Worm (Caenorhabditis elegans) whole organism, L2 larva: ENCODE data around the gene rde-4.
"Not testable (repeated sequence)": the region's sequence is repeated elsewhere in the genome, so short reads cannot be mapped to it uniquely, and the experiment has no call there.

Experiments used
- C34F6.9 ChIP-seq: fragments of 150-350 bp; optimal IDR thresholded peaks from 2 replicates; lab custom pipeline; 2014; ENCODE audit warnings: missing biosample characterization, missing genetic modification characterization
- F13H6.1 ChIP-seq: sonication (generic microtip); optimal IDR thresholded peaks from 2 replicates; lab custom pipeline; 2016; ENCODE audit warnings: missing genetic modification characterization, missing compliant biosample characterization
- R02D3.7 ChIP-seq: fragments of 150-350 bp; optimal IDR thresholded peaks from 2 replicates; lab custom pipeline; 2014; ENCODE audit warnings: missing biosample characterization, missing genetic modification characterization
- Y55F3AM.14 ChIP-seq: fragments of 200-800 bp; sonication (Bioruptor generic); optimal IDR thresholded peaks from 2 replicates; lab custom pipeline; 2018; ENCODE audit warnings: mild to moderate bottlenecking, missing genetic modification characterization, missing compliant biosample characterization
- ZK546.5 ChIP-seq: sonication (generic microtip); optimal IDR thresholded peaks from 2 replicates; lab custom pipeline; 2017; ENCODE audit warnings: missing biosample characterization, missing genetic modification characterization
- alr-1 ChIP-seq: fragments of 150-350 bp; optimal IDR thresholded peaks from 2 replicates; lab custom pipeline; 2014; ENCODE audit warnings: missing biosample characterization, missing genetic modification characterization
- aly-2 ChIP-seq: fragments of 150-350 bp; optimal IDR thresholded peaks from 2 replicates; lab custom pipeline; 2014; ENCODE audit warnings: missing biosample characterization, missing genetic modification characterization
- ama-1 ChIP-seq: fragments of 150-350 bp; optimal IDR thresholded peaks from 2 replicates; lab custom pipeline; 2018; ENCODE audit warnings: inconsistent platforms
- blmp-1 ChIP-seq: sonication (generic microtip); optimal IDR thresholded peaks from 2 replicates; lab custom pipeline; 2017; ENCODE audit warnings: missing genetic modification characterization, mild to moderate bottlenecking, missing compliant biosample characterization, antibody characterized with exemption, moderate library complexity; ENCODE audit not compliant: insufficient read depth
- ceh-16 ChIP-seq: fragments of 150-350 bp; optimal IDR thresholded peaks from 2 replicates; lab custom pipeline; 2014; ENCODE audit warnings: missing biosample characterization, missing genetic modification characterization
- ceh-82 ChIP-seq: fragments of 150-350 bp; optimal IDR thresholded peaks from 2 replicates; lab custom pipeline; 2014; ENCODE audit warnings: missing biosample characterization, missing genetic modification characterization
- crh-2 ChIP-seq: sonication (generic microtip); optimal IDR thresholded peaks from 2 replicates; lab custom pipeline; 2017; ENCODE audit warnings: missing biosample characterization, missing genetic modification characterization
- dmd-4 ChIP-seq: sonication (generic microtip); optimal IDR thresholded peaks from 2 replicates; lab custom pipeline; 2017; ENCODE audit warnings: missing biosample characterization, missing genetic modification characterization
- egl-27 ChIP-seq: sonication (generic microtip); optimal IDR thresholded peaks from 3 replicates; lab custom pipeline; 2017; ENCODE audit warnings: missing biosample characterization, missing genetic modification reagents, missing genetic modification characterization
- elt-1 ChIP-seq: fragments of 150-350 bp; optimal IDR thresholded peaks from 2 replicates; lab custom pipeline; 2014; ENCODE audit warnings: missing biosample characterization, missing genetic modification characterization
- elt-3 ChIP-seq: sonication (generic microtip); optimal IDR thresholded peaks from 2 replicates; lab custom pipeline; 2017; ENCODE audit warnings: missing biosample characterization, missing genetic modification characterization
- gmeb-1 ChIP-seq: fragments of 150-350 bp; optimal IDR thresholded peaks from 2 replicates; lab custom pipeline; 2014; ENCODE audit warnings: missing biosample characterization, missing genetic modification characterization
- lin-11 ChIP-seq: fragments of 150-350 bp; sonication (generic microtip); optimal IDR thresholded peaks from 2 replicates; lab custom pipeline; 2014; ENCODE audit warnings: missing biosample characterization, missing genetic modification characterization, inconsistent platforms, mixed read lengths
- lin-13 ChIP-seq: fragments of 150-350 bp; optimal IDR thresholded peaks from 2 replicates; lab custom pipeline; 2014; ENCODE audit warnings: missing biosample characterization, missing genetic modification reagents, missing genetic modification characterization
- lin-39 ChIP-seq: fragments of 150-350 bp; optimal IDR thresholded peaks from 2 replicates; lab custom pipeline; 2014; ENCODE audit warnings: missing biosample characterization, missing genetic modification reagents, missing genetic modification characterization
- lsy-2 ChIP-seq, 2 experiments: fragments of 150-350 bp in 1 of 2; sonication (generic microtip) in 1 of 2; optimal IDR thresholded peaks; 2 replicates each; lab custom pipeline; 2014 to 2017; ENCODE audit warnings: missing biosample characterization in 2 of 2, missing genetic modification characterization in 2 of 2
- mab-5 ChIP-seq: fragments of 150-350 bp; optimal IDR thresholded peaks from 2 replicates; lab custom pipeline; 2014; ENCODE audit warnings: missing biosample characterization, missing genetic modification characterization
- mbf-1 ChIP-seq: sonication (generic microtip); optimal IDR thresholded peaks from 2 replicates; lab custom pipeline; 2017; ENCODE audit warnings: missing biosample characterization, missing genetic modification characterization
- mdl-1 ChIP-seq, 2 experiments: fragments of 150-350 bp in 1 of 2; sonication (generic microtip) in 1 of 2; optimal IDR thresholded peaks; 2 replicates each; lab custom pipeline; 2017; ENCODE audit warnings: missing biosample characterization in 2 of 2, missing genetic modification characterization in 2 of 2
- nhr-10 ChIP-seq: sonication (generic microtip); optimal IDR thresholded peaks from 2 replicates; lab custom pipeline; 2017; ENCODE audit warnings: missing biosample characterization, missing genetic modification characterization
- nhr-11 ChIP-seq: fragments of 150-350 bp; optimal IDR thresholded peaks from 2 replicates; lab custom pipeline; 2014; ENCODE audit warnings: missing biosample characterization, missing genetic modification characterization
- nhr-12 ChIP-seq: fragments of 150-350 bp; optimal IDR thresholded peaks from 2 replicates; lab custom pipeline; 2014; ENCODE audit warnings: missing biosample characterization, missing genetic modification characterization
- nhr-129 ChIP-seq: fragments of 150-350 bp; optimal IDR thresholded peaks from 2 replicates; lab custom pipeline; 2014; ENCODE audit warnings: missing biosample characterization, missing genetic modification characterization
- nhr-21 ChIP-seq: fragments of 150-350 bp; optimal IDR thresholded peaks from 2 replicates; lab custom pipeline; 2014; ENCODE audit warnings: missing biosample characterization, missing genetic modification characterization
- nhr-23 ChIP-seq: fragments of 150-350 bp; optimal IDR thresholded peaks from 2 replicates; lab custom pipeline; 2014; ENCODE audit warnings: missing biosample characterization, missing genetic modification reagents, missing genetic modification characterization
- nhr-237 ChIP-seq: fragments of 150-350 bp; optimal IDR thresholded peaks from 2 replicates; lab custom pipeline; 2014; ENCODE audit warnings: missing biosample characterization, missing genetic modification characterization
- nhr-25 ChIP-seq: fragments of 150-350 bp; sonication (generic microtip); optimal IDR thresholded peaks from 3 replicates; lab custom pipeline; 2014; ENCODE audit warnings: missing biosample characterization, missing genetic modification characterization
- nhr-6 ChIP-seq: fragments of 150-350 bp; optimal IDR thresholded peaks from 2 replicates; lab custom pipeline; 2014; ENCODE audit warnings: missing biosample characterization, missing genetic modification characterization
- nhr-77 ChIP-seq: fragments of 150-350 bp; optimal IDR thresholded peaks from 2 replicates; lab custom pipeline; 2014; ENCODE audit warnings: missing biosample characterization, missing genetic modification characterization
- peb-1 ChIP-seq: fragments of 150-350 bp; optimal IDR thresholded peaks from 2 replicates; lab custom pipeline; 2014; ENCODE audit warnings: missing biosample characterization, missing genetic modification characterization
- sem-4 ChIP-seq: fragments of 150-350 bp; optimal IDR thresholded peaks from 2 replicates; lab custom pipeline; 2014; ENCODE audit warnings: missing biosample characterization, missing genetic modification reagents, missing genetic modification characterization
- skn-1 ChIP-seq: sonication (generic microtip); optimal IDR thresholded peaks from 2 replicates; lab custom pipeline; 2017; ENCODE audit warnings: missing biosample characterization, missing genetic modification characterization
- sma-9 ChIP-seq, 2 experiments: fragments of 150-350 bp in 1 of 2; sonication (generic microtip) in 1 of 2; optimal IDR thresholded peaks; 2 replicates each; lab custom pipeline; 2014 to 2016; ENCODE audit warnings: missing genetic modification characterization in 2 of 2, mild to moderate bottlenecking in 1 of 2, missing biosample characterization in 1 of 2, missing compliant biosample characterization in 1 of 2, missing genetic modification reagents in 1 of 2, moderate library complexity in 1 of 2
- snpc-4 ChIP-seq: fragments of 150-350 bp; optimal IDR thresholded peaks from 2 replicates; lab custom pipeline; 2014; ENCODE audit warnings: missing biosample characterization, missing genetic modification characterization
- unc-39 ChIP-seq: fragments of 150-350 bp; optimal IDR thresholded peaks from 2 replicates; lab custom pipeline; 2014; ENCODE audit warnings: missing biosample characterization, missing genetic modification characterization
- unc-55 ChIP-seq: fragments of 150-350 bp; sonication (generic microtip); optimal IDR thresholded peaks from 3 replicates; lab custom pipeline; 2014; ENCODE audit warnings: missing biosample characterization, missing genetic modification reagents, missing genetic modification characterization
- unc-62 ChIP-seq: fragments of 150-350 bp; optimal IDR thresholded peaks from 2 replicates; lab custom pipeline; 2014; ENCODE audit warnings: missing biosample characterization, missing genetic modification reagents, missing genetic modification characterization
- zag-1 ChIP-seq: fragments of 150-350 bp; optimal IDR thresholded peaks from 2 replicates; lab custom pipeline; 2014; ENCODE audit warnings: missing biosample characterization, missing genetic modification characterization
- ztf-1 ChIP-seq: fragments of 200-800 bp; sonication (Bioruptor generic); conservative IDR thresholded peaks from 2 replicates; pipeline ENCODE4 v1.3.6; 2022; ENCODE audit warnings: missing genetic modification characterization, missing compliant biosample characterization
- ztf-11 ChIP-seq: sonication (generic microtip); optimal IDR thresholded peaks from 2 replicates; lab custom pipeline; 2017; ENCODE audit warnings: missing biosample characterization, missing genetic modification characterization
- ztf-4 ChIP-seq: fragments of 150-350 bp; optimal IDR thresholded peaks from 2 replicates; lab custom pipeline; 2014; ENCODE audit warnings: missing biosample characterization, missing genetic modification characterization

Gene rde-4

ce11 chrIII:10231641-10232040 lies 13.2 kb upstream of the rde-4 start:
- no peak for TF ChIP-seq skn-1 (tag; lab: Kevin White, UChicago)
- TF ChIP-seq mab-5, result no peak
- no peak for TF ChIP-seq aly-2 (tag; lab: Kevin White, UChicago)
- no peak for TF ChIP-seq ceh-82 (tag; lab: Kevin White, UChicago)
- TF ChIP-seq nhr-21 (tag; lab: Kevin White, UChicago), result no peak
- no peak for TF ChIP-seq sem-4 (tag; lab: Kevin White, UChicago)
- TF ChIP-seq ceh-16 (tag; lab: Kevin White, UChicago), result no peak
- TF ChIP-seq F13H6.1, result no peak
- TF ChIP-seq crh-2 (tag; lab: Kevin White, UChicago), result no peak
- TF ChIP-seq alr-1, result no peak
- TF ChIP-seq snpc-4, result no peak
- TF ChIP-seq unc-62 (GFP tag; lab: Kevin White, UChicago), result no peak
- TF ChIP-seq ztf-1, result no peak
- no peak for TF ChIP-seq nhr-129 (tag; lab: Kevin White, UChicago)
- TF ChIP-seq ztf-11 (tag; lab: Kevin White, UChicago), result no peak
- TF ChIP-seq zag-1 (tag; lab: Kevin White, UChicago), result no peak
- no peak for TF ChIP-seq peb-1
- no peak for TF ChIP-seq gmeb-1 (tag; lab: Kevin White, UChicago)
- no peak for TF ChIP-seq lin-11 (tag; lab: Kevin White, UChicago)
- TF ChIP-seq, all 48 proteins: peak for 0

- TF ChIP-seq ztf-1; unc-39 (tag; lab: Kevin White, UChicago); snpc-4: not testable (repeated sequence)
These were observed 3.4 kb upstream of the rde-4 start, which contains the start of gene Y70G10A.4 for ce11 chrIII:10221860-10222259. Y70G10A.4 (plus strand) TSS chrIII:10222160.

DNA sequence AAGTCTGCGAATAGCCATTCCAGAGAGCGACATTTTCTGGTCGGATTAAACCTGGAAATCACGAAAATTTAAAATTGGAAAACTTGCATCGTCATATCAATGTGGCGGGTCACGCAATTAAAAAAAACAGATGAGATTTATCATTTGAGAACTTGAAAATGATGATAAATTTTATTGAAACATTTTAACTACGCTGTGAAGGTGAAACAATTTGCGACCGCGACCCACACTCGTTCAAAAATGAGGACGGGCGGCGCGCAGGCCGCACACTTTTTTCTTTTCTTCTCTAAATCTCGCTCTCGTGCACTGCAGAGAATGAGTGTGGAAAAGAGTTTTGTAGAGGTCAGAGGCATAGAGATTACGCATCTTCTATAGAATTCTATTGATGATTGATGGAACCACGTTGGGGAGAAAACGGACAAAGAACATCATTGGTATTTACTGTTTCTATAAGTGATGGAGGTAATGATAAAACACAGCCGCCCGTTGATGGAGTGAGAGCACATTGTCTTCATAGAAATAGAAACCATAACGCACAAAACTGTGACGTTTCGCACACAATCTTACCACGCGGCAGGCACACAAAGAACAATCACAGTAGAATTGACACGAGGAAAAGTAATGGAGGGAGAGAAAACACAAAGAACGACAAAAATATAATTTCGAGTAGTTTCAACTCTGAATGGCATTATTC lies 1.7 kb downstream of the rde-4 start, which contains the start of gene cts-1:
cts-1 (minus strand) TSS at position 51 of the 694 bp plus-strand sequence.
- TF ChIP-seq sem-4 (tag; lab: Kevin White, UChicago), result peak; percentile 41
- no peak for TF ChIP-seq mbf-1
- TF ChIP-seq egl-27 (tag; lab: Kevin White, UChicago), result no peak
- TF ChIP-seq ztf-4 (tag; lab: Kevin White, UChicago), result peak; percentile 77
- no peak for TF ChIP-seq alr-1
- TF ChIP-seq nhr-77 (tag; lab: Kevin White, UChicago), result no peak
- peak; percentile 68 for TF ChIP-seq unc-55 (GFP tag; lab: Kevin White, UChicago)
- no peak for TF ChIP-seq nhr-23 (tag; lab: Kevin White, UChicago)
- TF ChIP-seq nhr-21 (tag; lab: Kevin White, UChicago), result peak; percentile 91
- TF ChIP-seq gmeb-1 (tag; lab: Kevin White, UChicago), result peak; percentile 58
- TF ChIP-seq nhr-10 (tag; lab: Kevin White, UChicago), result no peak
- TF ChIP-seq peb-1, result no peak
- TF ChIP-seq dmd-4 (tag; lab: Kevin White, UChicago), result no peak
- TF ChIP-seq lin-39 (tag; lab: Kevin White, UChicago), result no peak
- peak; percentile 36 for TF ChIP-seq mab-5
- TF ChIP-seq mdl-1 (tag; optimal IDR thresholded peaks at IDR 0.05; lab: Kevin White, UChicago), result peak; percentile 42 to 85
- TF ChIP-seq ztf-1, result no peak
- no peak for TF ChIP-seq ZK546.5
- TF ChIP-seq snpc-4, result peak; percentile 48
- peak; percentile 76 for TF ChIP-seq ama-1 (lab: Kevin White, UChicago)
- no peak for TF ChIP-seq ceh-16 (tag; lab: Kevin White, UChicago)
- TF ChIP-seq lsy-2 (tag; optimal IDR thresholded peaks at IDR 0.05; lab: Kevin White, UChicago), result peak; percentile 59 to 92
- TF ChIP-seq nhr-25 (tag; lab: Kevin White, UChicago), result peak; percentile 88
- peak; percentile 71 for TF ChIP-seq blmp-1 (tag; lab: Kevin White, UChicago)
- TF ChIP-seq ceh-82 (tag; lab: Kevin White, UChicago), result no peak
- no peak for TF ChIP-seq unc-39 (tag; lab: Kevin White, UChicago)
- TF ChIP-seq ztf-11 (tag; lab: Kevin White, UChicago), result no peak
- no peak for TF ChIP-seq elt-3 (tag; lab: Kevin White, UChicago)
- TF ChIP-seq nhr-6 (tag; lab: Kevin White, UChicago), result peak; percentile 15
- TF ChIP-seq nhr-12 (tag; lab: Kevin White, UChicago), result no peak
- TF ChIP-seq skn-1 (tag; lab: Kevin White, UChicago), result no peak
- no peak for TF ChIP-seq unc-62 (GFP tag; lab: Kevin White, UChicago)
- TF ChIP-seq nhr-237 (tag; lab: Kevin White, UChicago), result no peak
- TF ChIP-seq crh-2 (tag; lab: Kevin White, UChicago), result peak; percentile 96
- peak; percentile 80 for TF ChIP-seq lin-13 (GFP tag; lab: Kevin White, UChicago)
- peak; percentile 84 for TF ChIP-seq C34F6.9 (tag; lab: Kevin White, UChicago)
- TF ChIP-seq elt-1 (tag; lab: Kevin White, UChicago), result no peak
- peak; percentile 26 for TF ChIP-seq lin-11 (tag; lab: Kevin White, UChicago)
- TF ChIP-seq Y55F3AM.14 (GFP tag; lab: Kevin White, UChicago), result no peak
- peak; percentile 84 for TF ChIP-seq nhr-129 (tag; lab: Kevin White, UChicago)
- TF ChIP-seq R02D3.7, result no peak
- peak; percentile 86 for TF ChIP-seq F13H6.1
- no peak for TF ChIP-seq sma-9 (GFP tag; optimal IDR thresholded peaks at IDR 0.05; lab: Kevin White, UChicago)
- no peak for TF ChIP-seq sma-9 (tag; optimal IDR thresholded peaks at IDR 0.05; lab: Kevin White, UChicago)
- no peak for TF ChIP-seq aly-2 (tag; lab: Kevin White, UChicago)
- no peak for TF ChIP-seq nhr-11
